Worm (Caenorhabditis elegans) whole organism, young adult: ENCODE data around the gene R05A10.3.

Source experiments
- B0035.1 ChIP-seq: sonication (generic microtip); optimal IDR thresholded peaks from 2 replicates; lab custom pipeline; 2016; ENCODE audit warnings: missing genetic modification characterization, mild to moderate bottlenecking, missing compliant biosample characterization, missing genotype, missing genetic modification reagents
- B0261.1 ChIP-seq: sonication (generic microtip); optimal IDR thresholded peaks from 2 replicates; lab custom pipeline; 2016; ENCODE audit warnings: mild to moderate bottlenecking, missing genetic modification characterization, moderate library complexity, missing compliant biosample characterization
- C17E4.6 ChIP-seq: fragments of 200-800 bp; sonication (Bioruptor generic); IDR thresholded peaks from 2 replicates; pipeline ENCODE4 v1.3.6; 2022; ENCODE audit warnings: missing genetic modification reagents, missing genetic modification characterization, missing compliant biosample characterization
- F37B4.10 ChIP-seq: fragments of 200-800 bp; sonication (Bioruptor generic); IDR thresholded peaks from 2 replicates; pipeline ENCODE4 v1.3.6; 2022; ENCODE audit warnings: missing genetic modification characterization, missing compliant biosample characterization
- F52B5.7 ChIP-seq: sonication (generic microtip); optimal IDR thresholded peaks from 2 replicates; lab custom pipeline; 2016; ENCODE audit warnings: mild to moderate bottlenecking, missing genetic modification characterization, missing compliant biosample characterization
- F55B11.4 ChIP-seq: sonication (generic microtip); optimal IDR thresholded peaks from 2 replicates; lab custom pipeline; 2016; ENCODE audit warnings: missing compliant biosample characterization, missing genetic modification characterization, borderline replicate concordance; ENCODE audit not compliant: insufficient read depth
- F57A8.1 ChIP-seq: fragments of 200-800 bp; sonication (Bioruptor generic); optimal IDR thresholded peaks from 2 replicates; lab custom pipeline; 2018; ENCODE audit warnings: mild to moderate bottlenecking, missing genetic modification characterization, moderate library complexity, missing compliant biosample characterization
- T26A5.8 ChIP-seq: sonication (generic microtip); optimal IDR thresholded peaks from 2 replicates; lab custom pipeline; 2016; ENCODE audit warnings: missing genetic modification characterization, missing compliant biosample characterization
- Y53G8AR.9 ChIP-seq: fragments of 200-800 bp; sonication (Bioruptor generic); conservative IDR thresholded peaks from 2 replicates; pipeline ENCODE4 v1.3.6; 2022; ENCODE audit warnings: missing genetic modification reagents, missing genetic modification characterization, missing compliant biosample characterization
- aptf-2 ChIP-seq: fragments of 200-800 bp; sonication (Bioruptor generic); conservative IDR thresholded peaks from 2 replicates; pipeline ENCODE4 v1.3.6; 2022; ENCODE audit warnings: missing genetic modification reagents, missing genetic modification characterization, missing compliant biosample characterization
- atf-7 ChIP-seq: sonication (generic microtip); optimal IDR thresholded peaks from 2 replicates; lab custom pipeline; 2017; ENCODE audit warnings: mild to moderate bottlenecking, missing genetic modification characterization, missing compliant biosample characterization
- attf-5 ChIP-seq: fragments of 200-800 bp; sonication (Bioruptor generic); optimal IDR thresholded peaks from 2 replicates; lab custom pipeline; 2018; ENCODE audit warnings: mild to moderate bottlenecking, missing genetic modification characterization, missing compliant biosample characterization
- attf-6 ChIP-seq: fragments of 200-800 bp; sonication (Bioruptor generic); IDR thresholded peaks from 2 replicates; pipeline ENCODE4 v1.3.6; 2022; ENCODE audit warnings: missing genetic modification reagents, missing genetic modification characterization, missing compliant biosample characterization
- ceh-40 ChIP-seq: fragments of 200-800 bp; sonication (Bioruptor generic); IDR thresholded peaks from 2 replicates; pipeline ENCODE4 v1.3.6; 2022; ENCODE audit warnings: missing genetic modification characterization, missing compliant biosample characterization
- ekl-4 ChIP-seq: fragments of 200-800 bp; sonication (Bioruptor generic); IDR thresholded peaks from 2 replicates; pipeline ENCODE4 v1.3.6; 2022; ENCODE audit warnings: missing genetic modification reagents, missing genetic modification characterization, missing compliant biosample characterization
- him-1 ChIP-seq: sonication (generic microtip); optimal IDR thresholded peaks from 2 replicates; lab custom pipeline; 2016; ENCODE audit warnings: missing genotype, missing genetic modification reagents, missing genetic modification characterization, missing compliant biosample characterization
- let-607 ChIP-seq, 2 experiments: fragments of 200-800 bp in 1 of 2; sonication (Bioruptor generic) in 1 of 2; sonication (generic microtip) in 1 of 2; optimal IDR thresholded peaks; 2 replicates each; lab custom pipeline; 2016 to 2018; ENCODE audit warnings: mild to moderate bottlenecking in 2 of 2, missing compliant biosample characterization in 2 of 2, missing genetic modification characterization in 2 of 2, moderate library complexity in 2 of 2, missing genotype in 1 of 2
- lsy-27 ChIP-seq: sonication (generic microtip); optimal IDR thresholded peaks from 2 replicates; lab custom pipeline; 2017; ENCODE audit warnings: missing genetic modification characterization, mild to moderate bottlenecking, missing compliant biosample characterization, antibody characterized with exemption, missing genotype, borderline replicate concordance; ENCODE audit not compliant: insufficient read depth
- mel-28 ChIP-seq: sonication (generic microtip); optimal IDR thresholded peaks from 2 replicates; lab custom pipeline; 2016; ENCODE audit warnings: borderline replicate concordance, mild to moderate bottlenecking, missing genetic modification characterization, missing compliant biosample characterization
- nfya-1 ChIP-seq: sonication (generic microtip); optimal IDR thresholded peaks from 2 replicates; lab custom pipeline; 2017; ENCODE audit warnings: antibody characterized with exemption, missing compliant biosample characterization, missing genetic modification characterization, borderline replicate concordance; ENCODE audit not compliant: insufficient read depth
- nfya-2 ChIP-seq: fragments of 200-800 bp; sonication (Bioruptor generic); IDR thresholded peaks from 2 replicates; pipeline ENCODE4 v1.3.6; 2022; ENCODE audit warnings: missing genetic modification reagents, missing genetic modification characterization, missing compliant biosample characterization
- rcor-1 ChIP-seq: fragments of 200-800 bp; sonication (Bioruptor generic); IDR thresholded peaks from 2 replicates; pipeline ENCODE4 v1.3.6; 2022; ENCODE audit warnings: missing genetic modification reagents, missing genetic modification characterization, missing compliant biosample characterization
- rpc-1 ChIP-seq, 2 experiments: fragments of 150-350 bp in 1 of 2; sonication (generic microtip) in 1 of 2; optimal IDR thresholded peaks; 2 replicates each; lab custom pipeline; 2014 to 2018; ENCODE audit warnings: missing biosample characterization in 1 of 2, missing genetic modification characterization in 1 of 2, missing genetic modification reagents in 1 of 2, missing genotype in 1 of 2
- sdz-38 ChIP-seq: sonication (generic microtip); optimal IDR thresholded peaks from 2 replicates; lab custom pipeline; 2016; ENCODE audit warnings: missing genotype, missing genetic modification characterization, missing compliant biosample characterization
- sea-2 ChIP-seq: fragments of 200-800 bp; sonication (Bioruptor generic); IDR thresholded peaks from 2 replicates; pipeline ENCODE4 v1.3.6; 2022; ENCODE audit warnings: missing genetic modification characterization, missing compliant biosample characterization
- snpc-1.1 ChIP-seq: sonication (generic microtip); optimal IDR thresholded peaks from 2 replicates; lab custom pipeline; 2017; ENCODE audit warnings: missing genetic modification characterization, mild to moderate bottlenecking, missing compliant biosample characterization, antibody characterized with exemption, moderate library complexity, missing genotype, missing genetic modification reagents; ENCODE audit not compliant: insufficient read depth
- snpc-4 ChIP-seq, 5 experiments: fragments of 150-350 bp in 1 of 5; sonication (generic microtip) in 4 of 5; optimal IDR thresholded peaks; 2 replicates each; lab custom pipeline; 2014 to 2018; ENCODE audit warnings: missing genetic modification characterization in 5 of 5, missing biosample characterization in 3 of 5, antibody characterized with exemption in 2 of 5, mild to moderate bottlenecking in 2 of 5, missing compliant biosample characterization in 2 of 5, missing genotype in 2 of 5, moderate library complexity in 2 of 5, missing genetic modification reagents in 1 of 5
- sptf-2 ChIP-seq: fragments of 200-800 bp; sonication (Bioruptor generic); optimal IDR thresholded peaks from 2 replicates; lab custom pipeline; 2018; ENCODE audit warnings: mild to moderate bottlenecking, missing genetic modification characterization, missing compliant biosample characterization
- tbp1 ChIP-seq: fragments of 200-800 bp; sonication (Bioruptor generic); optimal IDR thresholded peaks from 2 replicates; lab custom pipeline; 2018; ENCODE audit warnings: mild to moderate bottlenecking, missing genetic modification characterization, missing compliant biosample characterization
- zim-3 ChIP-seq: sonication (generic microtip); optimal IDR thresholded peaks from 2 replicates; lab custom pipeline; 2017; ENCODE audit warnings: mild to moderate bottlenecking, missing genetic modification characterization, moderate library complexity, missing compliant biosample characterization
- ztf-26 ChIP-seq: sonication (generic microtip); optimal IDR thresholded peaks from 2 replicates; lab custom pipeline; 2017; ENCODE audit warnings: missing genetic modification characterization, missing compliant biosample characterization

Gene R05A10.3

DNA sequence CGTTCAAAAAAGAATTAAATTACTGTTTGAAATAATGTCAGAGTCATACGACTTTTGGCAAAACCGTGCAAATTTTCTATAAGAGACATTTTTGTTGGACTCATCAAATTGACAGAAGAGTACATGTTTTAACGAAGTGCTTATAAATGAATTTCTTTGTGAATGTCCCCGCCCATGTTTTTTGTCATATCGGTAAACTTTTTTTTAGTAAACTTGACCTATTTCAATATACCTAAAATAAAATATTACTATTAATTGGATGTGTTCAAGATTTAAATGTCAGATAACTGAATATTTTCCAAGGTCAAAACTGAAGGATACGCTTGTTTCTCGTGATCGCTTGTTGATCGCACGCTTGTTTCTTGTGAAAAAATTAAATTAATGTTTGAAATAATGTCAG lies 18.2 kb downstream of the R05A10.3 start, which contains the start of gene R05A10.8:
Gene R05A10.8, minus strand, starts transcription at position 101 of the 400 bp plus-strand sequence.
- TF ChIP-seq mel-28 (tag; lab: Kevin White, UChicago) (no peak), Y53G8AR.9 (GFP tag; lab: Robert Waterston, UW) (no peak), ekl-4 (no peak), him-1 (tag; lab: Kevin White, UChicago) (no peak), rcor-1 (GFP tag; lab: Robert Waterston, UW) (no peak), lsy-27 (tag; lab: Kevin White, UChicago) (no peak), ztf-26 (tag; lab: Kevin White, UChicago) (no peak), sea-2 (GFP tag; lab: Robert Waterston, UW) (no peak), F57A8.1 (GFP tag; lab: Kevin White, UChicago) (no peak), nfya-1 (tag; lab: Kevin White, UChicago) (no peak), sptf-2 (GFP tag; lab: Kevin White, UChicago) (no peak), rpc-1 (optimal IDR thresholded peaks at IDR 0.05; lab: Kevin White, UChicago) (no peak), rpc-1 (tag; optimal IDR thresholded peaks at IDR 0.05; lab: Kevin White, UChicago) (no peak), attf-5 (GFP tag; lab: Kevin White, UChicago) (no peak), zim-3 (no peak), B0035.1 (tag; lab: Kevin White, UChicago) (no peak)

DNA sequence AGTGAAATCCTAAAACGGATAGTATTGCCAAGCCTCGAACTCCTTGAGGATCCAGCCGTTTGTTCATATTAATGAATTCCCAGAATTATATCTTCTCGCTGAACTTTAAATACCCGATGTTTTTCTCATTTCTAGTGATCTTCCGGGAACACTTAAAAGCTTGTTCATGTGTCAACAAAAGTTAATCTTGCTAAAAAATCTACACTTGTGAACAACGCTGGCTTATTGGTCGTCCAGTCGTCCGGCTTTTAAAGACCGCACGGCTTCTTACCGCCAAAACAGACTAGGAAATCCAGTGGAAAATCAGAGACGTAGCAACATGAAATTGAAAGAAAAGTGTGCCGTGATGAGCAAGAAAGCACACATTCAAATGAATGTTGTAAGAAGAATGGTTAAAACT lies 23.0 kb downstream of the R05A10.3 start, which contains the start of gene oac-38:
Gene oac-38, minus strand, starts transcription at position 101 of the 400 bp plus-strand sequence.
- no peak for TF ChIP-seq nfya-2 (GFP tag; lab: Robert Waterston, UW)
- no peak for TF ChIP-seq sdz-38 (tag; lab: Kevin White, UChicago)
- TF ChIP-seq tbp1 (GFP tag; lab: Kevin White, UChicago): no peak
- TF ChIP-seq snpc-1.1: no peak
- no peak for TF ChIP-seq F37B4.10 (GFP tag; lab: Robert Waterston, UW)
- no peak for TF ChIP-seq T26A5.8 (tag; lab: Kevin White, UChicago)
- TF ChIP-seq ekl-4: no peak
- TF ChIP-seq aptf-2 (GFP tag; lab: Robert Waterston, UW): no peak
- no peak for TF ChIP-seq rpc-1 (optimal IDR thresholded peaks at IDR 0.05; lab: Kevin White, UChicago)
- TF ChIP-seq rpc-1 (tag; optimal IDR thresholded peaks at IDR 0.05; lab: Kevin White, UChicago): no peak
- TF ChIP-seq B0261.1 (tag; lab: Kevin White, UChicago): no peak
- TF ChIP-seq ceh-40 (GFP tag; lab: Robert Waterston, UW): no peak

DNA sequence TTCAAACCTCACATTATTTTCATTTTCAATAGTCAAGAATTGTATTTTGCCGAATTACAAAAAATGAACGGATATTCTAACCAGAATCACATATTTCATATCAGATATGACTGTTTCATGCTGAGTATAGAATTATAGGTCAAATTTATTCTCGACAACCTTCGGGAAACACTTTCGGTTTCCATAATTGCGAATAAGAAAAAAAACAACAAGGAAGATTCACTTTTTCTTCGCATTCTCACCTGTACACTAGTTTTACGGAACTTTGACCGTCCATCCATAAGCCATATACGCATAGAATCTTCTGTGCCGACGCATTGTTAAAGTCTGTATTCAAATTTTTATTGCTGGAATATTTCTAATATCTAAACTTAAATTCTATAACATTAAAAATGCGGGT lies 30.7 kb downstream of the R05A10.3 start, which contains the start of gene oac-37:
Gene oac-37, plus strand, starts transcription at position 301 of the 400 bp plus-strand sequence.
- TF ChIP-seq let-607 (tag; optimal IDR thresholded peaks at IDR 0.05; lab: Kevin White, UChicago) (no peak), F52B5.7 (tag; lab: Kevin White, UChicago) (no peak)
- TF ChIP-seq, all 124 proteins: peak for 0

DNA sequence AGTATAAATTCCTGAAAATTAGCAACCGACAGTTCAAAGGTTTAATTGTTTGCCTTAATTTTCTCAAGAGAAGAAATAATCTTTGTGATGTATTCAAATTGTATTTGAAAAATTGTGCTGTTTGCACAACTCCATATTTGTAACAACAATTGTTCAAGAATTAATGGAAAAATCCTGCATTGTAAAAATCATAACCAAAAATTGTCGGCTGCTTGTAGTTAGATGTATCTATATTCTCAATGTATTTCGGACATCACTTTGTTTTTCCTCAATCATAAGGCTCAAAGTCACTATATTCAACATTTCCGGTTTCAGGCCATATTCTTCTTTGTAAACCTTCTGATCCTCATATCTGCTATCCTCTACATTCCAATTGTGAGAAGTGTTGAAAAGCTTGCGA lies 33.2 kb downstream of the R05A10.3 start:
- TF ChIP-seq attf-6: peak; percentile 74; the same call in 1 of the 2 replicates
- TF ChIP-seq C17E4.6 (GFP tag; lab: Robert Waterston, UW): no peak
- TF ChIP-seq snpc-4 (GFP tag; optimal IDR thresholded peaks at IDR 0.05; lab: Kevin White, UChicago): peak; percentile 2
- peak in 3 of 4 experiments; percentile 26 to 29 (median 27) for TF ChIP-seq snpc-4 (tag; optimal IDR thresholded peaks at IDR 0.05; lab: Kevin White, UChicago)
- TF ChIP-seq lsy-27 (tag; lab: Kevin White, UChicago): no peak
- TF ChIP-seq atf-7 (tag; lab: Kevin White, UChicago): no peak
- no peak for TF ChIP-seq F55B11.4 (tag; lab: Kevin White, UChicago)
- TF ChIP-seq, all 124 proteins: peak for 2
